Worm (Caenorhabditis elegans) whole organism, L3 larva: ENCODE measurements around the gene F36D4.1.
A peak's percentile ranks its signal among the peaks of the same experiment; 100 is the strongest.

Experiments used
- R02D3.7 ChIP-seq: fragments of 150-350 bp; optimal IDR thresholded peaks from 2 replicates; lab custom pipeline; 2014; ENCODE audit warnings: missing biosample characterization, missing genetic modification characterization
- aly-2 ChIP-seq: fragments of 150-350 bp; optimal IDR thresholded peaks from 2 replicates; lab custom pipeline; 2014; ENCODE audit warnings: missing biosample characterization, missing genetic modification characterization
- ama-1 ChIP-seq: fragments of 150-350 bp; optimal IDR thresholded peaks from 2 replicates; lab custom pipeline; 2018
- ceh-16 ChIP-seq: sonication (generic microtip); optimal IDR thresholded peaks from 2 replicates; lab custom pipeline; 2017; ENCODE audit warnings: missing biosample characterization, missing genetic modification characterization
- ceh-82 ChIP-seq: fragments of 150-350 bp; optimal IDR thresholded peaks from 2 replicates; lab custom pipeline; 2014; ENCODE audit warnings: missing biosample characterization, missing genetic modification characterization
- ceh-9 ChIP-seq: sonication (generic microtip); optimal IDR thresholded peaks from 2 replicates; lab custom pipeline; 2018; ENCODE audit warnings: missing biosample characterization, missing genetic modification characterization
- daf-12 ChIP-seq: fragments of 150-350 bp; optimal IDR thresholded peaks from 2 replicates; lab custom pipeline; 2014; ENCODE audit warnings: missing biosample characterization, missing genetic modification reagents, missing genetic modification characterization
- egl-5 ChIP-seq: fragments of 150-350 bp; optimal IDR thresholded peaks from 2 replicates; lab custom pipeline; 2017; ENCODE audit warnings: missing biosample characterization, missing genetic modification reagents, missing genetic modification characterization, inconsistent platforms
- elt-1 ChIP-seq: fragments of 150-350 bp; optimal IDR thresholded peaks from 2 replicates; lab custom pipeline; 2014; ENCODE audit warnings: missing biosample characterization, missing genetic modification characterization
- elt-2 ChIP-seq: sonication (generic microtip); optimal IDR thresholded peaks from 2 replicates; lab custom pipeline; 2016; ENCODE audit warnings: missing genetic modification reagents, mild to moderate bottlenecking, missing genetic modification characterization, missing compliant biosample characterization
- elt-3 ChIP-seq, 3 experiments: fragments of 150-350 bp in 1 of 3; sonication (generic microtip) in 2 of 3; optimal IDR thresholded peaks; 2 replicates in 2 of 3; 4 replicates in 1 of 3; lab custom pipeline; 2014 to 2017; ENCODE audit warnings: missing biosample characterization in 3 of 3, missing genetic modification characterization in 3 of 3
- eor-1 ChIP-seq, 2 experiments: fragments of 150-350 bp; optimal IDR thresholded peaks; 2 replicates each; lab custom pipeline; 2014 to 2018; ENCODE audit warnings: missing biosample characterization in 2 of 2, missing genetic modification characterization in 2 of 2
- fkh-10 ChIP-seq: sonication (generic microtip); optimal IDR thresholded peaks from 2 replicates; lab custom pipeline; 2017; ENCODE audit warnings: missing biosample characterization, missing genetic modification reagents, missing genetic modification characterization
- fkh-2 ChIP-seq: fragments of 150-350 bp; optimal IDR thresholded peaks from 2 replicates; lab custom pipeline; 2014; ENCODE audit warnings: missing biosample characterization, missing genetic modification reagents, missing genetic modification characterization
- fos-1 ChIP-seq: fragments of 150-350 bp; optimal IDR thresholded peaks from 2 replicates; lab custom pipeline; 2014; ENCODE audit warnings: missing biosample characterization, missing genetic modification characterization
- jun-1 ChIP-seq: fragments of 150-350 bp; optimal IDR thresholded peaks from 2 replicates; lab custom pipeline; 2014; ENCODE audit warnings: missing biosample characterization, missing genetic modification reagents, missing genetic modification characterization
- lin-15B ChIP-seq: fragments of 150-350 bp; optimal IDR thresholded peaks from 2 replicates; lab custom pipeline; 2014; ENCODE audit warnings: missing biosample characterization, missing genetic modification characterization
- lsy-12 ChIP-seq: sonication (generic microtip); optimal IDR thresholded peaks from 2 replicates; lab custom pipeline; 2016; ENCODE audit warnings: mild to moderate bottlenecking, missing genetic modification characterization, missing compliant biosample characterization
- mdl-1 ChIP-seq: fragments of 150-350 bp; optimal IDR thresholded peaks from 2 replicates; lab custom pipeline; 2014; ENCODE audit warnings: missing biosample characterization, missing genetic modification characterization
- mml-1 ChIP-seq: fragments of 150-350 bp; sonication (generic microtip); optimal IDR thresholded peaks from 3 replicates; lab custom pipeline; 2014; ENCODE audit warnings: missing biosample characterization, missing genetic modification characterization
- nfya-1 ChIP-seq: sonication (generic microtip); optimal IDR thresholded peaks from 2 replicates; lab custom pipeline; 2017; ENCODE audit warnings: missing genetic modification characterization, mild to moderate bottlenecking, missing compliant biosample characterization, antibody characterized with exemption, moderate library complexity; ENCODE audit not compliant: insufficient read depth
- nhr-11 ChIP-seq: fragments of 150-350 bp; optimal IDR thresholded peaks from 2 replicates; lab custom pipeline; 2014; ENCODE audit warnings: missing biosample characterization, missing genetic modification characterization
- nhr-23 ChIP-seq: fragments of 150-350 bp; optimal IDR thresholded peaks from 2 replicates; lab custom pipeline; 2014; ENCODE audit warnings: missing biosample characterization, missing genetic modification reagents, missing genetic modification characterization
- nhr-25 ChIP-seq: sonication (generic microtip); optimal IDR thresholded peaks from 2 replicates; lab custom pipeline; 2017; ENCODE audit warnings: missing biosample characterization, missing genetic modification characterization
- nhr-28 ChIP-seq: fragments of 150-350 bp; optimal IDR thresholded peaks from 2 replicates; lab custom pipeline; 2014; ENCODE audit warnings: missing biosample characterization, missing genetic modification characterization
- nhr-43 ChIP-seq: sonication (generic microtip); optimal IDR thresholded peaks from 2 replicates; lab custom pipeline; 2016; ENCODE audit warnings: mild to moderate bottlenecking, missing genetic modification characterization, missing compliant biosample characterization; ENCODE audit not compliant: poor library complexity, severe bottlenecking
- nhr-67 ChIP-seq: fragments of 150-350 bp; optimal IDR thresholded peaks from 2 replicates; lab custom pipeline; 2014; ENCODE audit warnings: missing biosample characterization, missing genetic modification characterization
- nhr-76 ChIP-seq: fragments of 150-350 bp; sonication (generic microtip); optimal IDR thresholded peaks from 5 replicates; lab custom pipeline; 2014; ENCODE audit warnings: missing biosample characterization, missing genetic modification characterization
- nhr-77 ChIP-seq: fragments of 150-350 bp; optimal IDR thresholded peaks from 2 replicates; lab custom pipeline; 2014; ENCODE audit warnings: missing biosample characterization, missing genetic modification characterization
- pha-4 ChIP-seq: fragments of 150-350 bp; optimal IDR thresholded peaks from 2 replicates; lab custom pipeline; 2014; ENCODE audit warnings: missing biosample characterization, missing genetic modification reagents, missing genetic modification characterization
- pqm-1 ChIP-seq: fragments of 150-350 bp; optimal IDR thresholded peaks from 2 replicates; lab custom pipeline; 2017; ENCODE audit warnings: missing biosample characterization, missing genetic modification characterization, inconsistent platforms
- unc-62 ChIP-seq: fragments of 150-350 bp; sonication (generic microtip); optimal IDR thresholded peaks from 4 replicates; lab custom pipeline; 2014; ENCODE audit warnings: missing biosample characterization, missing genetic modification reagents, missing genetic modification characterization
- ztf-11 ChIP-seq: fragments of 150-350 bp; optimal IDR thresholded peaks from 2 replicates; lab custom pipeline; 2014; ENCODE audit warnings: missing biosample characterization, missing genetic modification characterization
- ztf-4 ChIP-seq: fragments of 150-350 bp; optimal IDR thresholded peaks from 2 replicates; lab custom pipeline; 2014; ENCODE audit warnings: missing biosample characterization, missing genetic modification characterization

The F36D4.1 gene

DNA sequence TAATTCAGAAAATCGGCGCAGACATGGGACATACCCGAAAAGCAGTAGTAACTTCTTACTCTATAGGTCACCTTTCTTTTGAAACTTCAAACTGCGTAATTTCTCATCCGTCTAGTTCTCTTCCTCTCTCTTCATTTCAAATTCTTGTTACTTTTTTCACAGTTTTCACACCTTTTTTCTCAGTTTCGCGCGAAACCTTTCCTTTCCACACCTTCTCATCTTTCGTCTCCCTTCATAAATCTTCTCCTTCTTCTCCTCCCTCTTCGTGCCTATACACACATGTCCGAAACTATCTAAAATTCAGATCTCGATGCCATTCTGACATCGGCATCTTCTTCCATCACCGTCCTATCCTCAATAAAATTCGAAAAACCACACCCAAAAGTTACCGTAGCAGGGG is 27.0 kb downstream of the F36D4.1 start, which contains the start of gene wdr-62:
TSS of gene wdr-62 (plus strand) at position 301 of the 400 bp plus-strand sequence.
- no peak for TF ChIP-seq nhr-76
- TF ChIP-seq ztf-11 (tag; lab: Kevin White, UChicago), result no peak
- no peak for TF ChIP-seq unc-62 (GFP tag; lab: Kevin White, UChicago)
- no peak for TF ChIP-seq fkh-2
- TF ChIP-seq elt-2, result no peak
- TF ChIP-seq R02D3.7, result no peak
- no peak for TF ChIP-seq mdl-1
- no peak for TF ChIP-seq daf-12 (tag; lab: Kevin White, UChicago)
- TF ChIP-seq egl-5 (tag; lab: Kevin White, UChicago), result no peak
- TF ChIP-seq nhr-11 (tag; lab: Kevin White, UChicago), result no peak
- no peak for TF ChIP-seq nhr-77 (tag; lab: Kevin White, UChicago)
- TF ChIP-seq ceh-16 (tag; lab: Kevin White, UChicago), result no peak
- TF ChIP-seq fkh-10 (GFP tag; lab: Kevin White, UChicago), result no peak
- no peak for TF ChIP-seq ama-1 (lab: Kevin White, UChicago)
- no peak for TF ChIP-seq lin-15B (tag; lab: Kevin White, UChicago)

DNA sequence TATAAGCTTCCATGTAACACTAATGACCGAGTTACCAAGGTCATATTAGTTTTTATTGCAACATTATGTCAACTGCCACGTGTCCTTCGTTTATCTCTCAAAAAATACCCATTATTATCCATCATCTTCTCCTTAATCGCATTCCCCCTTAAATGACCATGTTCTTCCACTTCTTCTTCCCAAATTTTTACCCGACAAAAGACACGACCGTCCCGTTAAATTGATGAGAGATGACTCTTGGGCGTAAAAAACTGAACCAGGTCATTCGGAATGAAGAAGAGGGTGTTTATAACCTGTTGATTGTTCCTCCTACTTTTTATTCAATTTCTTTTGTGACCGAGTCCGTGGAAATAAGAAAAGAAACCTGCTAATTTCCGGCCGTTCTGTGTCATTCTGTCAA is 27.9 kb downstream of the F36D4.1 start:
- TF ChIP-seq nhr-25 (tag; lab: Kevin White, UChicago) (peak; percentile 27), nhr-23 (peak; percentile 75), fkh-2 (no peak)

DNA sequence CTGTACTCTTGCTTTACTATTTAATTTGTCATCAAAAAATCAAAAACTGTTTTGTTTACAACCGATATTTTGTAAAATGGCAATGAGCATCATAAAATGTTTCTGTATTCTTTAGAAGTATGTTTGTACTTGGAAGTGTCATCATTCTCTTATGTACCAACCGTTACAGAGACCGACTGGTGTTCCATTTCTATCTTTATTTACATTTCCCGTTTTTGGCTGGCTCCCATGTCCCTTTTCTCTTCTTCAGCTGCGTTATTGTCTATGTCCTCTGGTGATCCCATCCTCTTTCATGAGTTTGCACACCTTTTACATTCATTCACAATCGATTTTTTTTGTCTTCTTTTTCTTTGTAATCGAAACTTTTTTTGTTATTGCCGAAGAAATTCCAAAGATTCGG is 34.8 kb downstream of the F36D4.1 start:
- TF ChIP-seq pha-4, result peak; percentile 80
- no peak for TF ChIP-seq nhr-67 (tag; lab: Kevin White, UChicago)
- TF ChIP-seq fos-1, result no peak

DNA sequence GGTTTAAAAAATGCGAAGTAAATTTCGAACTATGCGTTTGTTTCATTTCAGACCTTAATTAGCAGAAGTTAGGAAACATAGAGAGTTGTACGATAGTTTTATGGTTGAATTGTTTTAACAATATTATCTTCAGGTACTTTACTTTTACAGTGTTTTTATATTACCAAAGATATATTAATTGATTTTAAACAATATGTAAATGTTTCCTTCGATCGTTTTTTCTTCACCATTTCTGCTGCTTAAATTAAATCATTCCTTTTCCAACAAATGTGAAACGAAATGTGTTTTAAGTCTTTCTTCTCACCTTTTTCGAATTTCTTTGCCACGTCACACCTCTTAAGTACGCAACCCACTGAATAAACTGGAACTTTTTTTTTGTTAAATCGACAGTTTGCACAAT is 36.6 kb downstream of the F36D4.1 start:
- TF ChIP-seq elt-3 (tag; optimal IDR thresholded peaks at IDR 0.05; lab: Kevin White, UChicago) (no peak), nhr-28 (tag; lab: Kevin White, UChicago) (no peak), nhr-25 (tag; lab: Kevin White, UChicago) (peak; percentile 4)
- TF ChIP-seq, all 47 proteins: peak for 1

DNA sequence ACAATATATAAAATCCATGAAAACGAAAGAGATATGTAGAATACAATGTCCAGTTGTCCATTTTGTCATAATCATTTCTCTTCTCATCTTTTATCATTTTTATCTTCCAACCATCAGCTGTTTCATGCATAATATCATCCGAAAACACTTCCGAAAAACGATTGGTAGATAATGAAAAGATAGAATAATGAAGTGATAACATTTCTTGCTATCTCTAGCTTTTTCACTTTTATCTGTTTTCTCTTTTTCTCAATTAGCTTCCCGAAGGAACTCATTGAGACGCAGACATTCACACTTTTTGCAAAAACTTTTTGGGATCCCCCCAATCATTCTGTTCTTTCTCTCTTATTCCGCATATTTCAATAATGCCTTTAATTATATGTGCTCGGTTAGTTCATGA is 37.2 kb downstream of the F36D4.1 start:
- TF ChIP-seq daf-12 (tag; lab: Kevin White, UChicago), result no peak
- TF ChIP-seq ama-1 (lab: Kevin White, UChicago), result no peak
- no peak for TF ChIP-seq nhr-11 (tag; lab: Kevin White, UChicago)
- peak in 2 of 3 experiments; percentile 24 to 52 for TF ChIP-seq elt-3 (tag; optimal IDR thresholded peaks at IDR 0.05; lab: Kevin White, UChicago)
- no peak for TF ChIP-seq nhr-77 (tag; lab: Kevin White, UChicago)
- no peak for TF ChIP-seq lin-15B (tag; lab: Kevin White, UChicago)
- no peak for TF ChIP-seq nhr-28 (tag; lab: Kevin White, UChicago)
- no peak for TF ChIP-seq aly-2 (tag; lab: Kevin White, UChicago)
- TF ChIP-seq nhr-23, result peak; percentile 35
- peak; percentile 49 for TF ChIP-seq elt-2
- TF ChIP-seq lsy-12 (tag; lab: Kevin White, UChicago), result no peak

DNA sequence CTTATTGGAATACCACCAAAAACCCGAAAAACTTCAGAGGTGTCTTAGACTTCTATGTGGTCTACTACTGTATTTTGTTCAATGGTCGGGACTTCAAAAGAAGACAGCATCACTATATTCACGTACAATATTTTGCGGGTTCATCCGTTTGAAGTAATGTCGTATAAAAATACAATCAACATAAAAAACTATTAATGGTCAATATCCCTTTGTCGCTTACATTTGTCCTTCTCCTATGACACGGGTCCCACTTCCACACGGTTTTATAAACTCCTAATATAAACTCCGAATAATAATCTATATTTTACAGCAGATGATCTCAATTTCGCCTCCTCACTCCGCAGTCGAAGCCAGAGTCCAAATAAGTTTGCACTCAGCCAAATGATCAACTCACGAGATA is 40.8 kb downstream of the F36D4.1 start:
- TF ChIP-seq eor-1 (tag; optimal IDR thresholded peaks at IDR 0.05; lab: Kevin White, UChicago) (no peak), pqm-1 (tag; lab: Kevin White, UChicago) (no peak), elt-1 (no peak)

DNA sequence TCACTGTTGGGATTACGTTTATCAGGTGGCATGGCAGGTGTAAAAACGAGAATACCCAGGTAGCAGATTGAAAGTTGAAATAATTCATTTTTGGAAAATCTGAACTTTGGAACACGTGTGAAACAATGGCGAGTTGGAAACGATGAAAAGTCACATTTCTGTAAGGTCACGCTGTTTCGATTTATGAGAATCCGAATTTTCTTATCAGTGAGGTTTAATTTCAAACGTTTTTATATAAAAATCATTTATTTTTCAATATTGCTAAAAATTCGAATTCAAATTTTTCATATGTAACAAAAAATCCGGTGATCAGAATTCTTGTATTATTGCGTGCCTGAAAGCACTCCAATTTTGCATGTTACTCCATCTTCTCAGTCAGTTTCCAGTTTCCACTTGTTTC is 45.9 kb downstream of the F36D4.1 start, which contains the start of gene F07D3.3:
TSS of gene F07D3.3 (minus strand) at position 101 of the 400 bp plus-strand sequence.
- TF ChIP-seq jun-1 (tag; lab: Kevin White, UChicago), result no peak
- TF ChIP-seq eor-1 (tag; optimal IDR thresholded peaks at IDR 0.05; lab: Kevin White, UChicago), result no peak
- no peak for TF ChIP-seq nfya-1 (tag; lab: Kevin White, UChicago)
- TF ChIP-seq nhr-28 (tag; lab: Kevin White, UChicago), result no peak
- TF ChIP-seq mml-1, result no peak
- no peak for TF ChIP-seq R02D3.7
- TF ChIP-seq nhr-77 (tag; lab: Kevin White, UChicago), result no peak
- no peak for TF ChIP-seq lin-15B (tag; lab: Kevin White, UChicago)
- no peak for TF ChIP-seq mdl-1
- TF ChIP-seq ceh-9 (tag; lab: Kevin White, UChicago), result no peak
- no peak for TF ChIP-seq ztf-4 (tag; lab: Kevin White, UChicago)
- TF ChIP-seq egl-5 (tag; lab: Kevin White, UChicago), result no peak
- TF ChIP-seq nhr-43 (tag; lab: Kevin White, UChicago), result no peak
- no peak for TF ChIP-seq nhr-25 (tag; lab: Kevin White, UChicago)
- no peak for TF ChIP-seq nhr-76
- TF ChIP-seq ama-1 (lab: Kevin White, UChicago), result no peak
- no peak for TF ChIP-seq ceh-82 (tag; lab: Kevin White, UChicago)
- TF ChIP-seq, all 47 proteins: peak for 0
